Fruit fly (Drosophila melanogaster) whole organism, embryonic: ENCODE results near the gene CG5021.
A peak's percentile ranks its signal among the peaks of the same experiment; 100 is the strongest.

ENCODE experiments used
- Adf1 ChIP-seq: fragments of 200-800 bp; sonication (Bioruptor generic); IDR thresholded peaks from 2 replicates; pipeline ENCODE4 v1.3.6; 2022; ENCODE audit warnings: missing biosample characterization, missing genetic modification characterization
- Bteb2 ChIP-seq: fragments of 200-800 bp; sonication (Bioruptor generic); optimal IDR thresholded peaks from 2 replicates; lab custom pipeline; 2016; ENCODE audit warnings: missing biosample characterization, missing genetic modification characterization
- CG10321 ChIP-seq: fragments of 200-800 bp; sonication (Bioruptor generic); IDR thresholded peaks from 2 replicates; pipeline ENCODE4 v1.3.6; 2022; ENCODE audit warnings: missing biosample characterization, missing genetic modification characterization
- CG11085 ChIP-seq: fragments of 200-800 bp; sonication (Bioruptor generic); IDR thresholded peaks from 2 replicates; pipeline ENCODE4 v1.3.6; 2022; ENCODE audit warnings: missing biosample characterization, missing genetic modification characterization
- CG13123 ChIP-seq: fragments of 200-800 bp; sonication (Bioruptor generic); optimal IDR thresholded peaks from 2 replicates; lab custom pipeline; 2016; ENCODE audit warnings: missing biosample characterization, missing genetic modification characterization
- CG13894 ChIP-seq: fragments of 200-800 bp; sonication (Bioruptor generic); optimal IDR thresholded peaks from 3 replicates; lab custom pipeline; 2018; ENCODE audit warnings: missing biosample characterization, mild to moderate bottlenecking, missing genetic modification characterization, moderate library complexity
- CG14050 ChIP-seq: fragments of 200-800 bp; sonication (Bioruptor generic); IDR thresholded peaks from 3 replicates; pipeline ENCODE4 v1.3.6; 2022; ENCODE audit warnings: missing biosample characterization, missing genetic modification characterization
- CG14965 ChIP-seq: fragments of 200-800 bp; sonication (Bioruptor generic); optimal IDR thresholded peaks from 2 replicates; lab custom pipeline; 2016; ENCODE audit warnings: missing biosample characterization, missing genetic modification characterization, borderline replicate concordance
- CG15479 ChIP-seq: fragments of 200-800 bp; sonication (Bioruptor generic); optimal IDR thresholded peaks from 3 replicates; lab custom pipeline; 2019; ENCODE audit warnings: missing biosample characterization, mild to moderate bottlenecking, missing genetic modification characterization, moderate library complexity
- CG17186 ChIP-seq: fragments of 200-800 bp; sonication (Bioruptor generic); optimal IDR thresholded peaks from 3 replicates; lab custom pipeline; 2017; ENCODE audit warnings: missing biosample characterization, missing genetic modification reagents, missing genetic modification characterization
- CG2875 ChIP-seq: fragments of 200-800 bp; sonication (Bioruptor generic); optimal IDR thresholded peaks from 2 replicates; lab custom pipeline; 2017; ENCODE audit warnings: missing biosample characterization, mild to moderate bottlenecking, missing genetic modification characterization, missing genetic modification reagents
- CG31224 ChIP-seq: fragments of 200-800 bp; sonication (Bioruptor generic); IDR thresholded peaks from 2 replicates; pipeline ENCODE4 v1.3.6; 2022; ENCODE audit warnings: missing biosample characterization, missing genetic modification characterization
- CG32767 ChIP-seq: fragments of 200-800 bp; sonication (Bioruptor generic); IDR thresholded peaks from 2 replicates; pipeline ENCODE4 v1.3.6; 2022; ENCODE audit warnings: missing biosample characterization, missing genetic modification characterization
- CG32772 ChIP-seq: fragments of 200-800 bp; sonication (Bioruptor generic); IDR thresholded peaks from 2 replicates; pipeline ENCODE4 v1.3.6; 2022; ENCODE audit warnings: missing biosample characterization, missing genetic modification characterization
- CG34422 ChIP-seq: fragments of 200-800 bp; sonication (Bioruptor generic); IDR thresholded peaks from 3 replicates; pipeline ENCODE4 v1.3.6; 2022; ENCODE audit warnings: missing biosample characterization, missing genetic modification characterization
- CG4404 ChIP-seq: fragments of 200-800 bp; sonication (Bioruptor generic); IDR thresholded peaks from 2 replicates; pipeline ENCODE4 v1.3.6; 2022; ENCODE audit warnings: missing biosample characterization, missing genetic modification characterization
- CG5180 ChIP-seq: fragments of 200-800 bp; sonication (Bioruptor generic); optimal IDR thresholded peaks from 3 replicates; lab custom pipeline; 2017; ENCODE audit warnings: missing biosample characterization, missing genetic modification characterization, mild to moderate bottlenecking, moderate library complexity, missing genetic modification reagents
- CG6254 ChIP-seq: fragments of 200-800 bp; sonication (Bioruptor generic); optimal IDR thresholded peaks from 3 replicates; lab custom pipeline; 2017; ENCODE audit warnings: mild to moderate bottlenecking, missing biosample characterization, missing genetic modification reagents, missing genetic modification characterization
- CG6813 ChIP-seq: fragments of 200-800 bp; sonication (Bioruptor generic); optimal IDR thresholded peaks from 2 replicates; lab custom pipeline; 2017; ENCODE audit warnings: missing biosample characterization, missing genetic modification characterization, mild to moderate bottlenecking, moderate library complexity, missing genetic modification reagents
- CG8478 ChIP-seq: fragments of >200 bp; optimal IDR thresholded peaks from 2 replicates; lab custom pipeline; 2018
- CG9876 ChIP-seq: fragments of 200-800 bp; sonication (Bioruptor generic); optimal IDR thresholded peaks from 2 replicates; lab custom pipeline; 2016; ENCODE audit warnings: missing biosample characterization, missing genetic modification characterization
- CTCF ChIP-seq: fragments of 200-800 bp; sonication (Bioruptor generic); optimal IDR thresholded peaks from 2 replicates; lab custom pipeline; 2017; ENCODE audit warnings: missing biosample characterization, mild to moderate bottlenecking, missing genetic modification characterization, moderate library complexity
- CrebB ChIP-seq: fragments of 200-800 bp; sonication (Bioruptor generic); optimal IDR thresholded peaks from 3 replicates; lab custom pipeline; 2018; ENCODE audit warnings: missing biosample characterization, mild to moderate bottlenecking, missing genetic modification characterization
- Fer1 ChIP-seq: fragments of 200-800 bp; sonication (Bioruptor generic); optimal IDR thresholded peaks from 2 replicates; lab custom pipeline; 2017; ENCODE audit warnings: missing biosample characterization, mild to moderate bottlenecking, missing genetic modification characterization
- Gsc ChIP-seq: fragments of 200-800 bp; sonication (Bioruptor generic); IDR thresholded peaks from 2 replicates; pipeline ENCODE4 v1.3.6; 2022; ENCODE audit warnings: missing biosample characterization, missing genetic modification characterization
- HLHmδ ChIP-seq: fragments of 200-800 bp; sonication (Bioruptor generic); optimal IDR thresholded peaks from 2 replicates; lab custom pipeline; 2018; ENCODE audit warnings: missing biosample characterization, mild to moderate bottlenecking, missing genetic modification characterization, moderate library complexity
- Mes4 ChIP-seq: fragments of 200-800 bp; sonication (Bioruptor generic); optimal IDR thresholded peaks from 2 replicates; lab custom pipeline; 2016; ENCODE audit warnings: missing biosample characterization, missing genetic modification characterization
- NC2α ChIP-seq: fragments of 200-800 bp; sonication (Bioruptor generic); optimal IDR thresholded peaks from 2 replicates; lab custom pipeline; 2016; ENCODE audit warnings: missing biosample characterization, missing genetic modification characterization
- Oli ChIP-seq: fragments of 200-800 bp; sonication (Bioruptor generic); optimal IDR thresholded peaks from 2 replicates; lab custom pipeline; 2018; ENCODE audit warnings: missing biosample characterization, mild to moderate bottlenecking, missing genetic modification characterization, moderate library complexity
- Optix ChIP-seq: fragments of 200-800 bp; sonication (Bioruptor generic); IDR thresholded peaks from 3 replicates; pipeline ENCODE4 v1.3.6; 2022; ENCODE audit warnings: missing biosample characterization, missing genetic modification characterization
- Pdp1 ChIP-seq, 2 experiments: fragments of 200-800 bp; sonication (Bioruptor generic); optimal IDR thresholded peaks; 3 replicates each; lab custom pipeline; 2016; ENCODE audit warnings: missing biosample characterization in 2 of 2, missing genetic modification characterization in 2 of 2, mild to moderate bottlenecking in 1 of 2, moderate library complexity in 1 of 2
- Poxn ChIP-seq: fragments of 200-800 bp; sonication (Bioruptor generic); IDR thresholded peaks from 2 replicates; pipeline ENCODE4 v1.3.6; 2022; ENCODE audit warnings: missing biosample characterization, missing genetic modification characterization
- Ptx1 ChIP-seq: fragments of 200-800 bp; sonication (Bioruptor generic); IDR thresholded peaks from 2 replicates; pipeline ENCODE4 v1.3.6; 2022; ENCODE audit warnings: missing biosample characterization, missing genetic modification characterization
- Sry-β ChIP-seq: fragments of 200-800 bp; sonication (Bioruptor generic); optimal IDR thresholded peaks from 2 replicates; lab custom pipeline; 2018; ENCODE audit warnings: missing biosample characterization, mild to moderate bottlenecking, missing genetic modification characterization, moderate library complexity
- Sry-δ ChIP-seq: fragments of 200-800 bp; sonication (Bioruptor generic); optimal IDR thresholded peaks from 2 replicates; lab custom pipeline; 2016; ENCODE audit warnings: missing biosample characterization, missing genetic modification characterization
- YL-1 ChIP-seq: fragments of 200-800 bp; sonication (Bioruptor generic); optimal IDR thresholded peaks from 3 replicates; lab custom pipeline; 2017; ENCODE audit warnings: missing biosample characterization, mild to moderate bottlenecking, missing genetic modification characterization
- aop ChIP-seq: fragments of 200-800 bp; sonication (Bioruptor generic); IDR thresholded peaks from 2 replicates; pipeline ENCODE4 v1.3.6; 2022; ENCODE audit warnings: missing biosample characterization, missing genetic modification characterization
- ato ChIP-seq: fragments of 200-800 bp; sonication (Bioruptor generic); IDR thresholded peaks from 2 replicates; pipeline ENCODE4 v1.3.6; 2022; ENCODE audit warnings: missing biosample characterization, missing genetic modification characterization; ENCODE audit not compliant: partially characterized antibody
- bab2 ChIP-seq: fragments of 200-800 bp; sonication (Bioruptor generic); optimal IDR thresholded peaks from 2 replicates; lab custom pipeline; 2016; ENCODE audit warnings: missing biosample characterization, missing genetic modification characterization
- bigmax ChIP-seq: fragments of 200-800 bp; sonication (Bioruptor generic); optimal IDR thresholded peaks from 2 replicates; lab custom pipeline; 2018; ENCODE audit warnings: missing biosample characterization, mild to moderate bottlenecking, missing genetic modification characterization
- dpn ChIP-seq, 2 experiments: fragments of 200-800 bp; sonication (Bioruptor generic); optimal IDR thresholded peaks; 3 replicates each; lab custom pipeline; 2016; ENCODE audit warnings: missing biosample characterization in 2 of 2, missing genetic modification characterization in 2 of 2
- en ChIP-seq: fragments of 200-800 bp; sonication (Bioruptor generic); optimal IDR thresholded peaks from 2 replicates; lab custom pipeline; 2016; ENCODE audit warnings: missing biosample characterization, missing genetic modification characterization
- eyg ChIP-seq: fragments of 200-800 bp; sonication (Bioruptor generic); optimal IDR thresholded peaks from 3 replicates; lab custom pipeline; 2016; ENCODE audit warnings: missing biosample characterization, missing genetic modification characterization
- kni ChIP-seq: fragments of 200-800 bp; sonication (Bioruptor generic); optimal IDR thresholded peaks from 3 replicates; lab custom pipeline; 2017; ENCODE audit warnings: mild to moderate bottlenecking, missing biosample characterization, missing genetic modification reagents, missing genetic modification characterization
- lola ChIP-seq, 3 experiments: fragments of >200 bp in 2 of 3; fragments of 200-800 bp in 1 of 3; sonication (Bioruptor generic) in 1 of 3; optimal IDR thresholded peaks; 2 replicates each; lab custom pipeline; 2017 to 2019; ENCODE audit warnings: missing biosample characterization in 3 of 3, missing genetic modification characterization in 3 of 3, mild to moderate bottlenecking in 1 of 3, moderate library complexity in 1 of 3
- nerfin-1 ChIP-seq: fragments of 200-800 bp; sonication (Bioruptor generic); optimal IDR thresholded peaks from 3 replicates; lab custom pipeline; 2019; ENCODE audit warnings: missing biosample characterization, mild to moderate bottlenecking, missing genetic modification characterization, moderate library complexity
- pb ChIP-seq: fragments of 200-800 bp; sonication (Bioruptor generic); optimal IDR thresholded peaks from 3 replicates; lab custom pipeline; 2016; ENCODE audit warnings: missing biosample characterization, missing genetic modification characterization
- prd ChIP-seq, 3 experiments: fragments of >200 bp in 2 of 3; fragments of 200-800 bp in 1 of 3; sonication (Bioruptor generic) in 1 of 3; optimal IDR thresholded peaks in 2 of 3; IDR thresholded peaks in 1 of 3; 2 replicates in 2 of 3; 3 replicates in 1 of 3; pipeline versions ENCODE4 v1.3.6 to Lab custom; 2017 to 2022; ENCODE audit warnings: missing biosample characterization in 1 of 3, missing genetic modification characterization in 1 of 3
- sc ChIP-seq, 3 experiments: fragments of >200 bp in 2 of 3; fragments of 200-800 bp in 1 of 3; sonication (Bioruptor generic) in 1 of 3; optimal IDR thresholded peaks; 2 replicates in 2 of 3; 3 replicates in 1 of 3; lab custom pipeline; 2017; ENCODE audit warnings: mild to moderate bottlenecking in 1 of 3, missing biosample characterization in 1 of 3, missing genetic modification characterization in 1 of 3, missing genetic modification reagents in 1 of 3
- sob ChIP-seq: fragments of 200-800 bp; sonication (Bioruptor generic); IDR thresholded peaks from 2 replicates; pipeline ENCODE4 v1.3.6; 2022; ENCODE audit warnings: missing biosample characterization, missing genetic modification characterization
- vvl ChIP-seq: fragments of 200-800 bp; sonication (Bioruptor generic); IDR thresholded peaks from 2 replicates; pipeline ENCODE4 v1.3.6; 2022; ENCODE audit warnings: missing biosample characterization, missing genetic modification characterization

Gene CG5021

dm6 chr3L:8920710-8921109, 45.9 kb upstream of the CG5021 start (continued):
- no peak for TF ChIP-seq sc (optimal IDR thresholded peaks at IDR 0.05; lab: Kevin White, UChicago)
- TF ChIP-seq sc (GFP tag; optimal IDR thresholded peaks at IDR 0.05; lab: Kevin White, UChicago): peak; percentile 15
- TF ChIP-seq CG4404: peak; percentile 52
- no peak for TF ChIP-seq CG17186
- peak; percentile 66 to 73 for TF ChIP-seq dpn (GFP tag; optimal IDR thresholded peaks at IDR 0.05; lab: Kevin White, UChicago)
- no peak for TF ChIP-seq CG10321 (GFP tag; lab: Robert Waterston, UW)
- TF ChIP-seq Fer1 (GFP tag; lab: Kevin White, UChicago): peak; percentile 84
- no peak for TF ChIP-seq bab2
- TF ChIP-seq Sry-β (GFP tag; lab: Kevin White, UChicago): no peak
- no peak for TF ChIP-seq eyg (GFP tag; lab: Kevin White, UChicago)
- TF ChIP-seq NC2α (GFP tag; lab: Kevin White, UChicago): no peak
- peak; percentile 66 for TF ChIP-seq CG34422 (GFP tag; lab: Robert Waterston, UW)
- TF ChIP-seq nerfin-1 (tag; lab: Kevin White, UChicago): peak; percentile 35
- no peak for TF ChIP-seq Gsc
- TF ChIP-seq CG11085 (GFP tag; lab: Robert Waterston, UW): no peak
- TF ChIP-seq vvl (GFP tag; lab: Robert Waterston, UW): peak; percentile 77
- peak; percentile 60 to 63 for TF ChIP-seq Pdp1 (GFP tag; optimal IDR thresholded peaks at IDR 0.05; lab: Kevin White, UChicago)
- peak in 1 of 3 experiments; percentile 6 for TF ChIP-seq lola (GFP tag; optimal IDR thresholded peaks at IDR 0.05; lab: Kevin White, UChicago)
- no peak for TF ChIP-seq ato (GFP tag; lab: Robert Waterston, UW)
- no peak for TF ChIP-seq Optix (GFP tag; lab: Robert Waterston, UW)
- no peak for TF ChIP-seq HLHmδ (GFP tag; lab: Kevin White, UChicago)
- no peak for TF ChIP-seq Adf1
- peak; percentile 51; the same call in 2 of the 3 replicates for TF ChIP-seq CG14050 (GFP tag; lab: Robert Waterston, UW)
- TF ChIP-seq YL-1 (GFP tag; lab: Kevin White, UChicago): no peak
- no peak for TF ChIP-seq CG8478 (lab: Kevin White, UChicago)
- TF ChIP-seq CTCF (GFP tag; lab: Kevin White, UChicago): peak; percentile 29
- 0 out of 2 replicates have a peak, but pooled peaks have one; percentile 6 for TF ChIP-seq aop (GFP tag; lab: Robert Waterston, UW)
- TF ChIP-seq CG32767 (GFP tag; lab: Robert Waterston, UW): no peak
- TF ChIP-seq en (GFP tag; lab: Kevin White, UChicago): no peak
- peak; percentile 57 for TF ChIP-seq CG32772 (GFP tag; lab: Robert Waterston, UW)
- TF ChIP-seq bigmax (GFP tag; lab: Kevin White, UChicago): no peak
- TF ChIP-seq CG15479: no peak
- peak; percentile 49 for TF ChIP-seq Mes4 (GFP tag; lab: Kevin White, UChicago)
- no peak for TF ChIP-seq CG14965 (GFP tag; lab: Kevin White, UChicago)
- TF ChIP-seq kni (GFP tag; lab: Kevin White, UChicago): no peak
- peak; percentile 26 for TF ChIP-seq CG13894 (tag; lab: Kevin White, UChicago)
- peak; percentile 11 for TF ChIP-seq Sry-δ
- TF ChIP-seq Bteb2 (GFP tag; lab: Kevin White, UChicago): peak; percentile 39
- peak; percentile 80 for TF ChIP-seq Oli (tag; lab: Kevin White, UChicago)
- peak; percentile 68 for TF ChIP-seq sob (GFP tag; lab: Robert Waterston, UW)
- TF ChIP-seq pb (GFP tag; lab: Kevin White, UChicago): peak; percentile 45
- TF ChIP-seq CG5180 (GFP tag; lab: Kevin White, UChicago): peak; percentile 58
- peak; percentile 27 for TF ChIP-seq CrebB (tag; lab: Kevin White, UChicago)
- TF ChIP-seq CG2875 (GFP tag; lab: Kevin White, UChicago): peak; percentile 56
- TF ChIP-seq Poxn (GFP tag; lab: Robert Waterston, UW): no peak
- TF ChIP-seq Ptx1 (GFP tag; lab: Robert Waterston, UW): peak; percentile 76
- TF ChIP-seq CG9876 (GFP tag; lab: Kevin White, UChicago): no peak
- TF ChIP-seq CG13123 (GFP tag; lab: Kevin White, UChicago): peak; percentile 22
- TF ChIP-seq CG31224 (GFP tag; lab: Robert Waterston, UW): 0 out of 2 replicates have a peak, but pooled peaks have one; percentile 37
- TF ChIP-seq CG6254: peak; percentile 22
- no peak for TF ChIP-seq prd (optimal IDR thresholded peaks at IDR 0.05; lab: Kevin White, UChicago)
- TF ChIP-seq prd (GFP tag; IDR thresholded peaks at IDR 0.05; lab: Robert Waterston, UW): peak; percentile 74
- no peak for TF ChIP-seq CG6813 (GFP tag; lab: Kevin White, UChicago)
